Fruit fly (Drosophila melanogaster): ENCODE measurements around the gene CG10340.

dm6 chr3R:16624371-16624749 is 10.2 kb upstream of the CG10340 start, which contains the start of gene Ccdc114:
- no peak for TF ChIP-seq Lpt (GFP tag; optimal IDR thresholded peaks at IDR 0.05)
- TF ChIP-seq ap (GFP tag; IDR thresholded peaks at IDR 0.05), result no peak
- no peak for TF ChIP-seq Nf-YC (tag; optimal IDR thresholded peaks at IDR 0.05)
- no peak for TF ChIP-seq Antp (GFP tag; optimal IDR thresholded peaks at IDR 0.05)
- TF ChIP-seq bsh (GFP tag; optimal IDR thresholded peaks at IDR 0.05), result no peak
- no peak for TF ChIP-seq kay (GFP tag; optimal IDR thresholded peaks at IDR 0.05)
- TF ChIP-seq CG18764 (GFP tag; optimal IDR thresholded peaks at IDR 0.05), result no peak
- no peak for TF ChIP-seq CG6765 (GFP tag; optimal IDR thresholded peaks at IDR 0.05)
- TF ChIP-seq Xbp1 (GFP tag; optimal IDR thresholded peaks at IDR 0.05), result no peak

Measured in whole organism, embryonic.